Fruit fly (Drosophila melanogaster): Measurements from ENCODE around the gene CG12025.

Gene CG12025

DNA sequence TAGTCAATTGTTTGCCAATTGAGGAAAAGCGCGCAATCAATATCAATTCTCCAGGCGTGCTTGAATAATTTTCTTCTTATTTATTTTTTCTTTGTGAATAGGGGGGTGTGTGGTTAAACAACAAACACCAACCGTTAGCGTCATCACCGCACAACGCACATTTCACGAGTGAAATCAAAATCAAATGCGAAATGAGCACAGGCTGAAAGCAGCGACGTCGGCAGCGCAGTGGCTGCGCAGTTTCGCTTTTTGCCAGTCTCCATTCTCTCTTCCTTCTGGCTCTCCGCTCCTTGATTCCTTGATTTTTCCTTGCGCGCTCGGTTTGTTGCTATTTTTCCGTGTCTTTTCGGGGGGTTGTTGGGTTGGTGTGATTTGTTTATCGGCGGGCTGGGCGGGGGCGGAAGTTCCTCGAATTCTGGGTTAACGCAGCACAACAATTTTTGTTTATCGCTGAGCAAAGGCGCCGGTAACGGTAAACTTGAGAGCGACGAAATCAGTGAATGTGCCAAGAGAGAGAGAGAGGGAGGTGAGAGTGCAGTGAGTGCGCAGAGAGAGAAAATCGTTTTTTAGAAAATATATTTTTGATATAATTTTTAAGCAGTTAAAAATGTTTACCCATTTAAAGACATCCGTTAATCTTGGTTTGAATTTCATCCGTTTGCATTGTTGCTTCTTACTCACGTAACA, 17.8 kb downstream of the CG12025 start, which contains the start of gene CG13937 (continued):
- TF ChIP-seq CG10543 (GFP tag; optimal IDR thresholded peaks at IDR 0.05) (peak; percentile 46), danr (GFP tag; IDR thresholded peaks at IDR 0.05) (no peak), Sin3A (optimal IDR thresholded peaks at IDR 0.05) (no peak), abd-A (tag; optimal IDR thresholded peaks at IDR 0.05) (peak; percentile 80), NfI (GFP tag; optimal IDR thresholded peaks at IDR 0.05) (no peak), toy (GFP tag; IDR thresholded peaks at IDR 0.05) (no peak), z (GFP tag; IDR thresholded peaks at IDR 0.05) (0 out of 3 replicates have a peak, but pooled peaks have one; percentile 34), Scr (GFP tag; IDR thresholded peaks at IDR 0.05; ENCODE audit: partially characterized antibody) (peak; percentile 11; the same call in 1 of the 2 replicates), unc-4 (GFP tag; IDR thresholded peaks at IDR 0.05; ENCODE audit: partially characterized antibody) (0 out of 2 replicates have a peak, but pooled peaks have one; percentile 18), gro (GFP tag; optimal IDR thresholded peaks at IDR 0.05) (peak; percentile 13), HLH3B (GFP tag; IDR thresholded peaks at IDR 0.05) (no peak), Myb (GFP tag; optimal IDR thresholded peaks at IDR 0.05) (peak; percentile 1), pros (GFP tag; optimal IDR thresholded peaks at IDR 0.05) (peak; percentile 52), CG13624 (GFP tag; optimal IDR thresholded peaks at IDR 0.05) (no peak), CG8388 (GFP tag; optimal IDR thresholded peaks at IDR 0.05) (no peak), nerfin-1 (tag; optimal IDR thresholded peaks at IDR 0.05) (peak; percentile 44), Hmr (GFP tag; optimal IDR thresholded peaks at IDR 0.05) (no peak), lab (GFP tag; optimal IDR thresholded peaks at IDR 0.05) (peak; percentile 44), CG15514 (GFP tag; optimal IDR thresholded peaks at IDR 0.05) (peak; percentile 19), lilli (GFP tag; optimal IDR thresholded peaks at IDR 0.05) (no peak), CG17359 (tag; optimal IDR thresholded peaks at IDR 0.05) (no peak), Trl (optimal IDR thresholded peaks at IDR 0.05) (peak; percentile 58 to 80), Trl (GFP tag; optimal IDR thresholded peaks at IDR 0.05) (no peak), HLHmδ (GFP tag; optimal IDR thresholded peaks at IDR 0.05) (no peak), TFAM (GFP tag; optimal IDR thresholded peaks at IDR 0.05) (no peak), CG11085 (GFP tag; IDR thresholded peaks at IDR 0.05) (no peak), Hr51 (GFP tag; optimal IDR thresholded peaks at IDR 0.05) (peak in 1 of 2 experiments; percentile 81), chn (GFP tag; optimal IDR thresholded peaks at IDR 0.05) (no peak), ato (GFP tag; IDR thresholded peaks at IDR 0.05; ENCODE audit: partially characterized antibody) (no peak), gcm2 (GFP tag; optimal IDR thresholded peaks at IDR 0.05) (no peak), CG13123 (GFP tag; optimal IDR thresholded peaks at IDR 0.05) (no peak), Deaf1 (tag; optimal IDR thresholded peaks at IDR 0.05) (peak; percentile 13), Adf1 (GFP tag; IDR thresholded peaks at IDR 0.05) (peak; percentile 95), CG9437 (GFP tag; optimal IDR thresholded peaks at IDR 0.05) (no peak), CG1832 (GFP tag; optimal IDR thresholded peaks at IDR 0.05) (no peak), CG3281 (GFP tag; optimal IDR thresholded peaks at IDR 0.05) (no peak), jigr1 (GFP tag; IDR thresholded peaks at IDR 0.05) (no peak), vnd (GFP tag; IDR thresholded peaks at IDR 0.05; ENCODE audit: partially characterized antibody) (no peak), scrt (GFP tag; optimal IDR thresholded peaks at IDR 0.05) (peak; percentile 39)

DNA sequence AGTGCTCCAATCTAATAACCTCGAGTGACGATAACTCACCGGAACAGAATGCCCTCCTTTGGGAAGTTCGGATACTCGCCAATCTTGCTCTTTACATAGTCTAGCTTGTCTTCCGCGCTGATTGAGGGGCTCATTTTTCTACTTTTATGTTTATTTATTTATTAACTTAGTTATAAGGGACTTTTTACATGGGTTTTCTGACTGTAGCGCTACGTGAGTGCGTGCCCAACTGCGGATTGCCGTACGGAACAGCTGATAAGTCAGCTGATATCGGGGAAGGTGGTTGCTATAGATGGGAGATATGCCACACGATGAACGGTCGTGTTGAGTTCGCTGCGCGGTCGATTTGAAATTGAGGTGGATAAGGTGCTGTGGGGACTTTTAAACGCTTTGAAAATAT, 19.4 kb downstream of the CG12025 start, which contains the start of gene Aprt:
Gene Aprt (minus strand): TSS at position 368 of the 400 bp plus-strand sequence.
- TF ChIP-seq Fer1 (GFP tag; optimal IDR thresholded peaks at IDR 0.05) (peak; percentile 45), CG2129 (GFP tag; IDR thresholded peaks at IDR 0.05; ENCODE audit: partially characterized antibody) (peak; percentile 55; the same call in 1 of the 2 replicates), CG9797 (GFP tag; optimal IDR thresholded peaks at IDR 0.05) (peak; percentile 50), CG13287 (GFP tag; IDR thresholded peaks at IDR 0.05; ENCODE audit: partially characterized antibody) (peak; percentile 91), CG17612 (GFP tag; IDR thresholded peaks at IDR 0.05) (no peak), CG8765 (GFP tag; IDR thresholded peaks at IDR 0.05) (no peak), CG1603 (tag; optimal IDR thresholded peaks at IDR 0.05) (peak; percentile 47), hbn (GFP tag; IDR thresholded peaks at IDR 0.05; ENCODE audit: partially characterized antibody) (peak; percentile 88), CG12659 (GFP tag; optimal IDR thresholded peaks at IDR 0.05) (peak; percentile 13), CG8290 (GFP tag; optimal IDR thresholded peaks at IDR 0.05) (no peak), CG8290 (tag; optimal IDR thresholded peaks at IDR 0.05) (peak in 1 of 2 experiments; percentile 42), CG6254 (GFP tag; optimal IDR thresholded peaks at IDR 0.05) (no peak)
